Fruit fly (Drosophila melanogaster) whole organism, prepupa: Measurements from ENCODE around the gene Klp10A.

Experiments
- CG32006 ChIP-seq: fragments of 200-800 bp; sonication (Bioruptor generic); optimal IDR thresholded peaks from 3 replicates; lab custom pipeline; 2017; ENCODE audit warnings: missing biosample characterization, mild to moderate bottlenecking, missing genetic modification characterization
- Hr39 ChIP-seq: fragments of 200-800 bp; sonication (Bioruptor generic); optimal IDR thresholded peaks from 2 replicates; lab custom pipeline; 2016; ENCODE audit warnings: missing biosample characterization, missing genetic modification characterization

dm6 chrX:11109670-11110069 is 27.2 kb downstream of the Klp10A start:
- no peak for TF ChIP-seq Hr39 (GFP tag; lab: Kevin White, UChicago)
- no peak for TF ChIP-seq CG32006 (GFP tag; lab: Kevin White, UChicago)
